Worm (Caenorhabditis elegans): ENCODE data around the gene cpg-7.

The cpg-7 gene

ce11 chrII:14143838-14144268 is 34.8 kb upstream of the cpg-7 start, which contains the start of gene W03H9.2 (continued):
- TF ChIP-seq hpl-2 (GFP tag; optimal IDR thresholded peaks at IDR 0.05) (no peak), nhr-47 (tag; optimal IDR thresholded peaks at IDR 0.05) (peak; percentile 84), lin-39 (tag; optimal IDR thresholded peaks at IDR 0.05) (no peak), ceh-88 (GFP tag; IDR thresholded peaks at IDR 0.05) (peak; percentile 67; the same call in 1 of the 2 replicates), lin-14 (GFP tag; optimal IDR thresholded peaks at IDR 0.05) (no peak), efl-3 (GFP tag; optimal IDR thresholded peaks at IDR 0.05) (no peak), pqm-1 (tag; optimal IDR thresholded peaks at IDR 0.05) (no peak), C34B4.2 (tag; optimal IDR thresholded peaks at IDR 0.05) (no peak), swsn-7 (tag; optimal IDR thresholded peaks at IDR 0.05) (peak; percentile 70), sup-37 (GFP tag; optimal IDR thresholded peaks at IDR 0.05) (no peak), unc-130 (tag; optimal IDR thresholded peaks at IDR 0.05) (peak; percentile 73), hlh-4 (tag; optimal IDR thresholded peaks at IDR 0.05) (peak; percentile 57), skn-1 (tag; optimal IDR thresholded peaks at IDR 0.05) (no peak), ztf-4 (tag; optimal IDR thresholded peaks at IDR 0.05) (no peak), efl-1 (optimal IDR thresholded peaks at IDR 0.05) (peak; percentile 73 to 86), efl-1 (GFP tag; optimal IDR thresholded peaks at IDR 0.05 in 1 of 2) (peak; percentile 81 to 98), ceh-8 (GFP tag; optimal IDR thresholded peaks at IDR 0.05) (peak; percentile 85), fos-1 (tag; optimal IDR thresholded peaks at IDR 0.05) (no peak), nhr-20 (tag; optimal IDR thresholded peaks at IDR 0.05) (peak; percentile 77), ceh-82 (tag; optimal IDR thresholded peaks at IDR 0.05) (peak; percentile 41 to 86 (median 76)), ama-1 (optimal IDR thresholded peaks at IDR 0.05) (no peak), snpc-4 (tag; optimal IDR thresholded peaks at IDR 0.05) (peak; percentile 54), nhr-71 (tag; optimal IDR thresholded peaks at IDR 0.05) (peak; percentile 87), pax-3 (tag; optimal IDR thresholded peaks at IDR 0.05) (peak; percentile 93), blmp-1 (tag; optimal IDR thresholded peaks at IDR 0.05) (no peak), egl-13 (tag; optimal IDR thresholded peaks at IDR 0.05) (peak; percentile 70), egl-27 (tag; optimal IDR thresholded peaks at IDR 0.05) (no peak), zip-4 (GFP tag; optimal IDR thresholded peaks at IDR 0.05) (peak; percentile 49), zag-1 (tag; optimal IDR thresholded peaks at IDR 0.05) (no peak), ceh-63 (GFP tag; optimal IDR thresholded peaks at IDR 0.05) (peak; percentile 65), unc-86 (tag; optimal IDR thresholded peaks at IDR 0.05) (peak; percentile 73), hlh-17 (GFP tag; optimal IDR thresholded peaks at IDR 0.05; ENCODE audit: borderline replicate concordance) (no peak), mef-2 (tag; optimal IDR thresholded peaks at IDR 0.05) (no peak), nhr-237 (tag; optimal IDR thresholded peaks at IDR 0.05) (no peak), snu-23 (GFP tag; optimal IDR thresholded peaks at IDR 0.05) (peak; percentile 81), lin-13 (GFP tag; optimal IDR thresholded peaks at IDR 0.05) (peak; percentile 51), grh-1 (GFP tag; IDR thresholded peaks at IDR 0.05) (no peak), nhr-76 (tag; optimal IDR thresholded peaks at IDR 0.05) (no peak), isw-1 (GFP tag; IDR thresholded peaks at IDR 0.05) (peak; percentile 73), fkh-10 (GFP tag; optimal IDR thresholded peaks at IDR 0.05) (no peak), rnt-1 (tag; optimal IDR thresholded peaks at IDR 0.05) (peak; percentile 90), lsy-2 (tag; optimal IDR thresholded peaks at IDR 0.05) (peak; percentile 76), C04F5.9 (tag; optimal IDR thresholded peaks at IDR 0.05) (peak; percentile 79), nhr-19 (GFP tag; conservative IDR thresholded peaks at IDR 0.05) (peak; percentile 79), mep-1 (tag; optimal IDR thresholded peaks at IDR 0.05) (peak; percentile 54), nhr-90 (tag; optimal IDR thresholded peaks at IDR 0.05; ENCODE audit: poor library complexity) (peak; percentile 84), nhr-77 (tag; optimal IDR thresholded peaks at IDR 0.05) (peak; percentile 78), pag-3 (tag; optimal IDR thresholded peaks at IDR 0.05; ENCODE audit: borderline replicate concordance, insufficient read depth) (no peak), elt-2 (tag; optimal IDR thresholded peaks at IDR 0.05) (peak; percentile 62), fkh-4 (tag; optimal IDR thresholded peaks at IDR 0.05; ENCODE audit: borderline replicate concordance) (peak; percentile 69), dpl-1 (GFP tag; optimal IDR thresholded peaks at IDR 0.05) (peak; percentile 66 to 84 (median 83)), alr-1 (tag; optimal IDR thresholded peaks at IDR 0.05; ENCODE audit: borderline replicate concordance) (no peak), nhr-11 (tag; optimal IDR thresholded peaks at IDR 0.05) (no peak)
